Fruit fly (Drosophila melanogaster) whole organism, adult: ENCODE data around the gene Reck.

Source experiments
- CG11617 ChIP-seq: fragments of 200-800 bp; sonication (Bioruptor generic); optimal IDR thresholded peaks from 2 replicates; lab custom pipeline; 2017; ENCODE audit warnings: mild to moderate bottlenecking, missing biosample characterization, missing genetic modification reagents, missing genetic modification characterization
- CG12768 ChIP-seq: fragments of 200-800 bp; sonication (Bioruptor generic); optimal IDR thresholded peaks from 2 replicates; lab custom pipeline; 2017; ENCODE audit warnings: missing biosample characterization, missing genetic modification characterization, mild to moderate bottlenecking, moderate library complexity, missing genetic modification reagents
- CG14711 ChIP-seq: fragments of 200-800 bp; sonication (Bioruptor generic); optimal IDR thresholded peaks from 2 replicates; lab custom pipeline; 2018; ENCODE audit warnings: missing biosample characterization, mild to moderate bottlenecking, missing genetic modification characterization, moderate library complexity
- CG33017 ChIP-seq: fragments of 200-800 bp; sonication (Bioruptor generic); optimal IDR thresholded peaks from 2 replicates; lab custom pipeline; 2018; ENCODE audit warnings: missing biosample characterization, mild to moderate bottlenecking, missing genetic modification characterization, moderate library complexity
- CG5204 ChIP-seq: fragments of 200-800 bp; sonication (Bioruptor generic); optimal IDR thresholded peaks from 2 replicates; lab custom pipeline; 2016; ENCODE audit warnings: missing biosample characterization, missing genetic modification characterization
- Clk ChIP-seq: fragments of 200-800 bp; sonication (Bioruptor generic); optimal IDR thresholded peaks from 2 replicates; lab custom pipeline; 2017; ENCODE audit warnings: missing biosample characterization, missing genetic modification characterization
- Mnt ChIP-seq: fragments of 200-800 bp; sonication (Bioruptor generic); optimal IDR thresholded peaks from 2 replicates; lab custom pipeline; 2016; ENCODE audit warnings: missing biosample characterization, mild to moderate bottlenecking, missing genetic modification characterization
- cic ChIP-seq: fragments of 200-800 bp; sonication (Bioruptor generic); optimal IDR thresholded peaks from 2 replicates; lab custom pipeline; 2017; ENCODE audit warnings: missing biosample characterization, mild to moderate bottlenecking, missing genetic modification characterization, moderate library complexity
- kay ChIP-seq: fragments of 200-800 bp; sonication (Bioruptor generic); peaks from one replicate; lab custom pipeline; 2016; ENCODE audit warnings: missing biosample characterization, missing genetic modification characterization, borderline replicate concordance
- ovo ChIP-seq: fragments of 200-800 bp; sonication (Bioruptor generic); optimal IDR thresholded peaks from 2 replicates; lab custom pipeline; 2016; ENCODE audit warnings: missing biosample characterization, missing genetic modification characterization

DNA sequence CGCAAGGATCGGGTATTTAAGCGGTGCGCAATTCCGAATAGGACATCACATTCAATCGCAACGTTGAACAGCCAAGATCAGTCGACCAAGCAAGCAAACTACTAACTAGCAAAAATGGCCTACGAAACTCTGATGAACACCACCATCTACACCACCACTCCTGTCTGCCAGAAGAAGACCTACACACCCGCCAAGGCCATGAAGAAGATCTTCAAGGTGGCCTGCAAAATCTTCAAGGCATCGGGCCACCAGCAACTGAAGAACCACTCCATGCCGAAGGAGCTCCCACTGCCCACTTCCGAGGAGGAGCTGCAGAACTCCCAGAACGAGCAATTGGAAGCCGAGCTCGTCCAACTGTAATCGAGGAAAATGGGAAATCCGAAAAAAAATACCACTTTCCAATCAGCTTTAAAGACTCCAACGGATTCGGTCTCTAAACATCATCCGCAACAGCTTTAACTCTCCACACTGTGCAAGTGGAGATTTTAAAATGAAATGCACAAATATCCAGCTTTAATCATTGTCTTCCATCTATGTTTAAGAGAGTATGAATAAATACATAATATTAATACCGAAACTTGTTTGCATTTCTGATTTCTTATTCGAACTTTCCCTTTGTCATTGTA is 41.1 kb downstream of the Reck start, which contains the start of gene Brd:
- TF ChIP-seq kay (GFP tag; lab: Kevin White, UChicago) (no peak), Mnt (GFP tag; lab: Kevin White, UChicago) (no peak), CG33017 (tag; lab: Kevin White, UChicago) (no peak), ovo (no peak), CG5204 (GFP tag; lab: Kevin White, UChicago) (no peak), cic (GFP tag; lab: Kevin White, UChicago) (no peak), CG11617 (GFP tag; lab: Kevin White, UChicago) (no peak), Clk (no peak), CG12768 (GFP tag; lab: Kevin White, UChicago) (no peak), CG14711 (tag; lab: Kevin White, UChicago) (no peak)
